Fruit fly (Drosophila melanogaster) whole organism, embryonic: Measurements from ENCODE around the gene Taf8.

ENCODE experiments used
- ATbp ChIP-seq: fragments of 200-800 bp; sonication (Bioruptor generic); optimal IDR thresholded peaks from 2 replicates; lab custom pipeline; 2017; ENCODE audit warnings: missing biosample characterization, mild to moderate bottlenecking, missing genetic modification characterization, missing genetic modification reagents
- Ada2b ChIP-seq: fragments of 200-800 bp; sonication (Bioruptor generic); IDR thresholded peaks from 2 replicates; pipeline ENCODE4 v1.3.6; 2022; ENCODE audit warnings: missing biosample characterization, missing genetic modification characterization
- Atf-2 ChIP-seq: fragments of 200-800 bp; sonication (Bioruptor generic); optimal IDR thresholded peaks from 2 replicates; lab custom pipeline; 2016; ENCODE audit warnings: missing biosample characterization, missing genetic modification characterization
- Bgb ChIP-seq: fragments of 200-800 bp; sonication (Bioruptor generic); IDR thresholded peaks from 2 replicates; pipeline ENCODE4 v1.3.6; 2022; ENCODE audit warnings: missing biosample characterization, missing genetic modification characterization; ENCODE audit not compliant: partially characterized antibody
- CG10959 ChIP-seq: fragments of 200-800 bp; sonication (Bioruptor generic); IDR thresholded peaks from 2 replicates; pipeline ENCODE4 v1.3.6; 2022; ENCODE audit warnings: missing biosample characterization, missing genetic modification characterization
- CG12155 ChIP-seq: fragments of 200-800 bp; sonication (Bioruptor generic); optimal IDR thresholded peaks from 3 replicates; lab custom pipeline; 2016; ENCODE audit warnings: missing biosample characterization, missing genetic modification characterization
- CG12299 ChIP-seq: fragments of 200-800 bp; sonication (Bioruptor generic); optimal IDR thresholded peaks from 2 replicates; lab custom pipeline; 2018; ENCODE audit warnings: missing biosample characterization, mild to moderate bottlenecking, missing genetic modification characterization
- CG1233 ChIP-seq: fragments of 200-800 bp; sonication (Bioruptor generic); optimal IDR thresholded peaks from 4 replicates; lab custom pipeline; 2018; ENCODE audit warnings: missing biosample characterization, mild to moderate bottlenecking, missing genetic modification characterization
- CG12391 ChIP-seq: fragments of 200-800 bp; sonication (Bioruptor generic); optimal IDR thresholded peaks from 3 replicates; lab custom pipeline; 2018; ENCODE audit warnings: missing biosample characterization, mild to moderate bottlenecking, missing genetic modification characterization, moderate library complexity
- CG13424 ChIP-seq: fragments of 200-800 bp; sonication (Bioruptor generic); optimal IDR thresholded peaks from 2 replicates; lab custom pipeline; 2019; ENCODE audit warnings: missing biosample characterization, mild to moderate bottlenecking, missing genetic modification characterization, moderate library complexity
- CG14014 ChIP-seq: fragments of 200-800 bp; sonication (Bioruptor generic); IDR thresholded peaks from 2 replicates; pipeline ENCODE4 v1.3.6; 2022; ENCODE audit warnings: missing biosample characterization, missing genetic modification characterization
- CG17568 ChIP-seq: fragments of 200-800 bp; sonication (Bioruptor generic); optimal IDR thresholded peaks from 2 replicates; lab custom pipeline; 2018; ENCODE audit warnings: missing biosample characterization, mild to moderate bottlenecking, missing genetic modification characterization, moderate library complexity
- CG18262 ChIP-seq: fragments of 200-800 bp; optimal IDR thresholded peaks from 3 replicates; lab custom pipeline; 2019; ENCODE audit warnings: missing biosample characterization, mild to moderate bottlenecking, missing genetic modification characterization, moderate library complexity
- CG2120 ChIP-seq: fragments of 200-800 bp; sonication (Bioruptor generic); optimal IDR thresholded peaks from 3 replicates; lab custom pipeline; 2016; ENCODE audit warnings: missing biosample characterization, missing genetic modification characterization
- CG2202 ChIP-seq: fragments of 200-800 bp; sonication (Bioruptor generic); optimal IDR thresholded peaks from 2 replicates; lab custom pipeline; 2018; ENCODE audit warnings: missing biosample characterization, mild to moderate bottlenecking, missing genetic modification characterization
- CG2678 ChIP-seq: fragments of 200-800 bp; sonication (Bioruptor generic); optimal IDR thresholded peaks from 3 replicates; lab custom pipeline; 2019; ENCODE audit warnings: missing biosample characterization, mild to moderate bottlenecking, missing genetic modification characterization, moderate library complexity
- CG31365 ChIP-seq: fragments of 200-800 bp; sonication (Bioruptor generic); optimal IDR thresholded peaks from 2 replicates; lab custom pipeline; 2018; ENCODE audit warnings: missing biosample characterization, mild to moderate bottlenecking, missing genetic modification characterization
- CG4328 ChIP-seq: fragments of 200-800 bp; sonication (Bioruptor generic); optimal IDR thresholded peaks from 3 replicates; lab custom pipeline; 2017; ENCODE audit warnings: missing biosample characterization, missing genetic modification reagents, missing genetic modification characterization
- Dad ChIP-seq: fragments of 200-800 bp; sonication (Bioruptor generic); optimal IDR thresholded peaks from 3 replicates; lab custom pipeline; 2016; ENCODE audit warnings: missing biosample characterization, missing genetic modification characterization
- E2f2 ChIP-seq: fragments of 200-800 bp; sonication (Bioruptor generic); IDR thresholded peaks from 2 replicates; pipeline ENCODE4 v1.3.6; 2022; ENCODE audit warnings: missing biosample characterization, missing genetic modification characterization
- HHEX ChIP-seq: fragments of 200-800 bp; sonication (Bioruptor generic); optimal IDR thresholded peaks from 3 replicates; lab custom pipeline; 2017; ENCODE audit warnings: missing biosample characterization, mild to moderate bottlenecking, missing genetic modification characterization, missing genetic modification reagents
- Hr51 ChIP-seq, 2 experiments: fragments of 200-800 bp; sonication (Bioruptor generic); optimal IDR thresholded peaks; 2 replicates in 1 of 2; 3 replicates in 1 of 2; lab custom pipeline; 2016 to 2018; ENCODE audit warnings: missing biosample characterization in 2 of 2, missing genetic modification characterization in 2 of 2, mild to moderate bottlenecking in 1 of 2, moderate library complexity in 1 of 2
- Mes4 ChIP-seq: fragments of 200-800 bp; sonication (Bioruptor generic); optimal IDR thresholded peaks from 2 replicates; lab custom pipeline; 2016; ENCODE audit warnings: missing biosample characterization, missing genetic modification characterization
- NC2α ChIP-seq: fragments of 200-800 bp; sonication (Bioruptor generic); optimal IDR thresholded peaks from 2 replicates; lab custom pipeline; 2016; ENCODE audit warnings: missing biosample characterization, missing genetic modification characterization
- Sox100B ChIP-seq: fragments of 200-800 bp; sonication (Bioruptor generic); optimal IDR thresholded peaks from 3 replicates; lab custom pipeline; 2018; ENCODE audit warnings: missing biosample characterization, mild to moderate bottlenecking, missing genetic modification characterization
- TFAM ChIP-seq: fragments of 200-800 bp; sonication (Bioruptor generic); optimal IDR thresholded peaks from 2 replicates; lab custom pipeline; 2017; ENCODE audit warnings: missing biosample characterization, missing genetic modification characterization, inconsistent platforms
- Taf1 ChIP-seq: fragments of 200-800 bp; sonication (Bioruptor generic); IDR thresholded peaks from 2 replicates; pipeline ENCODE4 v1.3.6; 2022; ENCODE audit warnings: missing biosample characterization, missing genetic modification characterization
- az2 ChIP-seq: fragments of 200-800 bp; sonication (Bioruptor generic); optimal IDR thresholded peaks from 3 replicates; lab custom pipeline; 2016; ENCODE audit warnings: missing biosample characterization, missing genetic modification characterization
- bsh ChIP-seq, 2 experiments: fragments of 200-800 bp; sonication (Bioruptor generic); optimal IDR thresholded peaks; 2 replicates each; lab custom pipeline; 2017 to 2018; ENCODE audit warnings: mild to moderate bottlenecking in 2 of 2, missing biosample characterization in 2 of 2, missing genetic modification characterization in 2 of 2, moderate library complexity in 1 of 2
- ci ChIP-seq: fragments of 200-800 bp; sonication (Bioruptor generic); IDR thresholded peaks from 3 replicates; pipeline ENCODE4 v1.3.6; 2022; ENCODE audit warnings: missing biosample characterization, missing genetic modification characterization
- dmrt99B ChIP-seq: fragments of 200-800 bp; sonication (Bioruptor generic); optimal IDR thresholded peaks from 2 replicates; lab custom pipeline; 2018; ENCODE audit warnings: missing biosample characterization, mild to moderate bottlenecking, missing genetic modification characterization, moderate library complexity
- dysf ChIP-seq: fragments of 200-800 bp; sonication (Bioruptor generic); IDR thresholded peaks from 3 replicates; pipeline ENCODE4 v1.3.6; 2022; ENCODE audit warnings: missing biosample characterization, missing genetic modification characterization
- en ChIP-seq: fragments of 200-800 bp; sonication (Bioruptor generic); optimal IDR thresholded peaks from 2 replicates; lab custom pipeline; 2016; ENCODE audit warnings: missing biosample characterization, missing genetic modification characterization
- exex ChIP-seq: fragments of 200-800 bp; sonication (Bioruptor generic); optimal IDR thresholded peaks from 4 replicates; lab custom pipeline; 2018; ENCODE audit warnings: missing biosample characterization, mild to moderate bottlenecking, missing genetic modification characterization, moderate library complexity
- fd3F ChIP-seq: fragments of 200-800 bp; sonication (Bioruptor generic); optimal IDR thresholded peaks from 2 replicates; lab custom pipeline; 2018; ENCODE audit warnings: missing biosample characterization, mild to moderate bottlenecking, missing genetic modification characterization, moderate library complexity
- fd96Cb ChIP-seq: fragments of 200-800 bp; sonication (Bioruptor generic); optimal IDR thresholded peaks from 2 replicates; lab custom pipeline; 2018; ENCODE audit warnings: missing biosample characterization, mild to moderate bottlenecking, missing genetic modification characterization, moderate library complexity
- gcm2 ChIP-seq: fragments of 200-800 bp; sonication (Bioruptor generic); optimal IDR thresholded peaks from 2 replicates; lab custom pipeline; 2016; ENCODE audit warnings: missing biosample characterization, missing genetic modification characterization
- klu ChIP-seq: fragments of 200-800 bp; sonication (Bioruptor generic); IDR thresholded peaks from 2 replicates; pipeline ENCODE4 v1.3.6; 2022; ENCODE audit warnings: missing biosample characterization, missing genetic modification characterization
- lilli ChIP-seq: fragments of 200-800 bp; sonication (Bioruptor generic); optimal IDR thresholded peaks from 3 replicates; lab custom pipeline; 2016; ENCODE audit warnings: missing biosample characterization, missing genetic modification characterization
- onecut ChIP-seq: fragments of 200-800 bp; sonication (Bioruptor generic); IDR thresholded peaks from 2 replicates; pipeline ENCODE4 v1.3.6; 2022; ENCODE audit warnings: missing biosample characterization, missing genetic modification characterization
- row ChIP-seq: fragments of 200-800 bp; sonication (Bioruptor generic); IDR thresholded peaks from 3 replicates; pipeline ENCODE4 v1.3.6; 2022; ENCODE audit warnings: missing biosample characterization, missing genetic modification characterization
- sens ChIP-seq: fragments of 200-800 bp; sonication (Bioruptor generic); peaks from one replicate; lab custom pipeline; 2016; ENCODE audit warnings: missing biosample characterization, missing genetic modification characterization
- seq ChIP-seq: fragments of 200-800 bp; sonication (Bioruptor generic); IDR thresholded peaks from 2 replicates; pipeline ENCODE4 v1.3.6; 2022; ENCODE audit warnings: missing biosample characterization, missing genetic modification characterization
- so ChIP-seq: fragments of 200-800 bp; sonication (Bioruptor generic); IDR thresholded peaks from 3 replicates; pipeline ENCODE4 v1.3.6; 2022; ENCODE audit warnings: missing biosample characterization, missing genetic modification characterization
- stc ChIP-seq: fragments of 200-800 bp; sonication (Bioruptor generic); IDR thresholded peaks from 2 replicates; pipeline ENCODE4 v1.3.6; 2022; ENCODE audit warnings: missing biosample characterization, missing genetic modification characterization
- stwl ChIP-seq: fragments of 200-800 bp; sonication (Bioruptor generic); optimal IDR thresholded peaks from 3 replicates; lab custom pipeline; 2018; ENCODE audit warnings: missing biosample characterization, mild to moderate bottlenecking, missing genetic modification characterization, moderate library complexity
- trem ChIP-seq: fragments of 200-800 bp; optimal IDR thresholded peaks from 3 replicates; lab custom pipeline; 2019; ENCODE audit warnings: missing biosample characterization, mild to moderate bottlenecking, missing genetic modification characterization, moderate library complexity
- trh ChIP-seq: fragments of 200-800 bp; sonication (Bioruptor generic); optimal IDR thresholded peaks from 2 replicates; lab custom pipeline; 2016; ENCODE audit warnings: missing biosample characterization, missing genetic modification characterization
- tx ChIP-seq: fragments of 200-800 bp; sonication (Bioruptor generic); optimal IDR thresholded peaks from 2 replicates; lab custom pipeline; 2016; ENCODE audit warnings: missing biosample characterization, missing genetic modification characterization
- vfl ChIP-seq: fragments of 200-800 bp; sonication (Bioruptor generic); optimal IDR thresholded peaks from 2 replicates; lab custom pipeline; 2016; ENCODE audit warnings: missing biosample characterization, missing genetic modification characterization

Taf8 gene

dm6 chrX:18140932-18141587 is 39.3 kb downstream of the Taf8 start (continued):
- TF ChIP-seq row: peak; percentile 33; the same call in 2 of the 3 replicates
- peak; percentile 50 for TF ChIP-seq dmrt99B (tag; lab: Kevin White, UChicago)
- TF ChIP-seq CG1233 (GFP tag; lab: Kevin White, UChicago): no peak
- peak; percentile 77 for TF ChIP-seq sens (GFP tag; lab: Kevin White, UChicago)
- no peak for TF ChIP-seq Taf1 (GFP tag; lab: Robert Waterston, UW)
- no peak for TF ChIP-seq CG4328 (GFP tag; lab: Kevin White, UChicago)
- no peak for TF ChIP-seq gcm2
- peak; percentile 6 for TF ChIP-seq Sox100B (GFP tag; lab: Kevin White, UChicago)
- no peak for TF ChIP-seq TFAM
- TF ChIP-seq tx (GFP tag; lab: Kevin White, UChicago): no peak
- peak; percentile 21 for TF ChIP-seq fd96Cb (tag; lab: Kevin White, UChicago)
- no peak for TF ChIP-seq CG2202 (tag; lab: Kevin White, UChicago)
- TF ChIP-seq klu (GFP tag; lab: Robert Waterston, UW): peak; percentile 19; the same call in 1 of the 2 replicates
- TF ChIP-seq CG12391 (tag; lab: Kevin White, UChicago): no peak
- no peak for TF ChIP-seq en (GFP tag; lab: Kevin White, UChicago)
- no peak for TF ChIP-seq Bgb (GFP tag; lab: Robert Waterston, UW)
- TF ChIP-seq HHEX: no peak
- peak; percentile 31; the same call in 1 of the 3 replicates for TF ChIP-seq dysf (GFP tag; lab: Robert Waterston, UW)
- TF ChIP-seq E2f2 (GFP tag; lab: Robert Waterston, UW): no peak
- no peak for TF ChIP-seq CG31365
- no peak for TF ChIP-seq fd3F (GFP tag; lab: Kevin White, UChicago)
- peak; percentile 35; the same call in 1 of the 2 replicates for TF ChIP-seq seq (GFP tag; lab: Robert Waterston, UW)
- no peak for TF ChIP-seq stwl (tag; lab: Kevin White, UChicago)
- peak; percentile 39 for TF ChIP-seq CG2120 (GFP tag; lab: Kevin White, UChicago)
- no peak for TF ChIP-seq az2
- TF ChIP-seq Atf-2: no peak
- TF ChIP-seq CG10959: no peak
- TF ChIP-seq trem: no peak
- no peak for TF ChIP-seq trh (GFP tag; lab: Kevin White, UChicago)
- TF ChIP-seq bsh (GFP tag; optimal IDR thresholded peaks at IDR 0.05; lab: Kevin White, UChicago): peak in 1 of 2 experiments; percentile 22
- no peak for TF ChIP-seq exex (tag; lab: Kevin White, UChicago)
- TF ChIP-seq stc (GFP tag; lab: Robert Waterston, UW): no peak
- no peak for TF ChIP-seq Dad (GFP tag; lab: Kevin White, UChicago)
- no peak for TF ChIP-seq onecut (GFP tag; lab: Robert Waterston, UW)
- TF ChIP-seq Mes4 (GFP tag; lab: Kevin White, UChicago): no peak
- peak; percentile 33 for TF ChIP-seq CG13424 (tag; lab: Kevin White, UChicago)
- no peak for TF ChIP-seq CG17568 (GFP tag; lab: Kevin White, UChicago)
- TF ChIP-seq Ada2b (GFP tag; lab: Robert Waterston, UW): peak; percentile 12; the same call in 1 of the 2 replicates
- peak; percentile 42 for TF ChIP-seq CG2678 (tag; lab: Kevin White, UChicago)
- no peak for TF ChIP-seq CG12299 (tag; lab: Kevin White, UChicago)
- TF ChIP-seq ATbp: peak; percentile 53
- TF ChIP-seq NC2α (GFP tag; lab: Kevin White, UChicago): no peak
- 0 out of 3 replicates have a peak, but pooled peaks have one; percentile 12 for TF ChIP-seq ci (GFP tag; lab: Robert Waterston, UW)
- TF ChIP-seq lilli (GFP tag; lab: Kevin White, UChicago): peak; percentile 10
- TF ChIP-seq CG12155 (GFP tag; lab: Kevin White, UChicago): no peak
- peak; percentile 13 for TF ChIP-seq CG18262 (tag; lab: Kevin White, UChicago)
- no peak for TF ChIP-seq vfl
- TF ChIP-seq so (GFP tag; lab: Robert Waterston, UW): no peak
- TF ChIP-seq CG14014 (GFP tag; lab: Robert Waterston, UW): 0 out of 2 replicates have a peak, but pooled peaks have one; percentile 6
- peak in 1 of 2 experiments; percentile 4 for TF ChIP-seq Hr51 (GFP tag; optimal IDR thresholded peaks at IDR 0.05; lab: Kevin White, UChicago)
